Fruit fly (Drosophila melanogaster): ENCODE data around the gene CG46316.

The CG46316 gene

DNA sequence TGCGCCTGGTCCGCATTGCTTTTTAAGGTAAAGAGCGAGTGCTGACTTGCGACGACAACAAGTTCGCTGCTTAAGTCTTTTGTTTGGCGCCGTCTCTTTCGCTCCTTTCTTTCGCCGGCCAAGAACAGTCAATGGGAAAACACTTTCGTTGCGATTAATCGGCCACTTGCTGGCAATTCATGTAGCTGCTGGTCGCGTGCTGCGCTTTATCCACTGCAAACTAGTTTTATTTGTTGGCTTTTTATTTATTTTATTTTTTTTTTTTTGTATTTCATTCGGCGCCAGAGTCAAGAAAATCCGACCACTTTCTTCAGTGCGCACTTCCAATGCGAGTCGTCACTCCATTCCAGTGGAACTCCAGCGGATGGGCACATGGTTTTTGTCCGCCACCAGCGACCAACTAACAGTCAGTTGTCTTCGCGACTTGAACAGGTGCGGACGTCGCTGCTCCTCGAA is at the start of gene CG46316, which contains the start of gene CG13627:
Gene CG46316, plus strand, starts transcription at position 406 of the 456 bp plus-strand sequence.
Gene CG13627, plus strand, starts transcription at position 406 of the 456 bp plus-strand sequence.
- TF ChIP-seq noc (tag; optimal IDR thresholded peaks at IDR 0.05) = no peak

DNA sequence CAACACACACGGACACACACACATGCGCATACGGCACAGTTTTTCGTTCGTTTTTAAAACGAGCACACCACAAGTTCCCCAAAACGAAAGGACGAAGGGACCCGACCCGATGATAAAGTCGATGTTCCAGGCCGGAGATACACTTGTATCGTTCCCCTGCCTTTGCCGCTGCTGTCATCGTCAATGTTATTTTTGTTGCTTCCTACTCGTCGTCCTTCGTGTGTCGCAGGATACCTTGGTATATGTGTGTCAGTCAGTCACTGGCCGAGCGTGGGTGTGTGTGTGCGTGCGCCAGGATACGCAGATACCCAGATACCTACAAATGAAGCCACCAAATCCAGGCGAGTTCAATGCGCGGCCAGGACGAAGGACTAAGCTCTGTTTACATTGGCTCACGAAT is 49.5 kb upstream of the CG46316 start:
- no peak for TF ChIP-seq noc (tag; optimal IDR thresholded peaks at IDR 0.05)

DNA sequence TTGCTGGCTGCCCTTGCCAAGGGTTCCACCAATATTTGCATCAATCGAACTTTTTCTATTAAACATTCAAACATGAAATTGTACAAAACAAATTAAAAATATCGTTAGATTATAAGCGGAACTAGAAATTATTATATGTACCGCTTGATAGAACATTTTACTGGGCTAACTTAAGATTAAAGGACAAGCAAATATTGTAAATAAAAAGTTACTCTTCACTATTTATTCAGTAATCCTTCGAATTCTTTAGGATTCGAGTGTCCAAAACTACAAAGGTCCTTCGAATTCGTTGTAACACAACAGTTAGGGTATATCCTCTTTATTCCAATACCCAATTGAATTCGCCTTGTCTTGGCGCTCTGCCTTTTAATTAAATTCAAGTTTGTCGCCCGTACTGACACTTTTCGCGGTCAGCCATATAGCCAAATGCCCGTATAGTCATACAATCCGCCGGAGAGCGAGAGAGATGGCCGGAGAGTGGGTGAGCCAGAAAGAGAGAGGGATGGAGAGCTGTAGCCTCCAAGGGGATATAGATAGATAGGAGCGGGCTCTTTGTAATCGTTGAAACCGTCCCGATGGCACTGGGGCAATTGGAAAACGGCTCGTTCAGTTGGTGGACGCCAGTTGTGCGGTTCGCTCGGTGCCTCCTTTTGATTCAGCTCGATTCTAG is 44.9 kb upstream of the CG46316 start:
- TF ChIP-seq noc (tag; optimal IDR thresholded peaks at IDR 0.05) = no peak

- TF ChIP-seq noc (tag; optimal IDR thresholded peaks at IDR 0.05) = no peak
Observed at dm6 chr3R:24671662-24672061, 40.9 kb upstream of the CG46316 start.

- TF ChIP-seq noc (tag; optimal IDR thresholded peaks at IDR 0.05) = no peak
Observed at dm6 chr3R:24692863-24693262, 19.7 kb upstream of the CG46316 start.

- no peak for TF ChIP-seq noc (tag; optimal IDR thresholded peaks at IDR 0.05)
Observed at dm6 chr3R:24699309-24699708, 13.3 kb upstream of the CG46316 start.

dm6 chr3R:24717289-24717688 is 4.7 kb downstream of the CG46316 start, which contains the start of gene Polr2L:
Gene Polr2L, plus strand, starts transcription at chr3R:24717511.
- no peak for TF ChIP-seq noc (tag; optimal IDR thresholded peaks at IDR 0.05)

DNA sequence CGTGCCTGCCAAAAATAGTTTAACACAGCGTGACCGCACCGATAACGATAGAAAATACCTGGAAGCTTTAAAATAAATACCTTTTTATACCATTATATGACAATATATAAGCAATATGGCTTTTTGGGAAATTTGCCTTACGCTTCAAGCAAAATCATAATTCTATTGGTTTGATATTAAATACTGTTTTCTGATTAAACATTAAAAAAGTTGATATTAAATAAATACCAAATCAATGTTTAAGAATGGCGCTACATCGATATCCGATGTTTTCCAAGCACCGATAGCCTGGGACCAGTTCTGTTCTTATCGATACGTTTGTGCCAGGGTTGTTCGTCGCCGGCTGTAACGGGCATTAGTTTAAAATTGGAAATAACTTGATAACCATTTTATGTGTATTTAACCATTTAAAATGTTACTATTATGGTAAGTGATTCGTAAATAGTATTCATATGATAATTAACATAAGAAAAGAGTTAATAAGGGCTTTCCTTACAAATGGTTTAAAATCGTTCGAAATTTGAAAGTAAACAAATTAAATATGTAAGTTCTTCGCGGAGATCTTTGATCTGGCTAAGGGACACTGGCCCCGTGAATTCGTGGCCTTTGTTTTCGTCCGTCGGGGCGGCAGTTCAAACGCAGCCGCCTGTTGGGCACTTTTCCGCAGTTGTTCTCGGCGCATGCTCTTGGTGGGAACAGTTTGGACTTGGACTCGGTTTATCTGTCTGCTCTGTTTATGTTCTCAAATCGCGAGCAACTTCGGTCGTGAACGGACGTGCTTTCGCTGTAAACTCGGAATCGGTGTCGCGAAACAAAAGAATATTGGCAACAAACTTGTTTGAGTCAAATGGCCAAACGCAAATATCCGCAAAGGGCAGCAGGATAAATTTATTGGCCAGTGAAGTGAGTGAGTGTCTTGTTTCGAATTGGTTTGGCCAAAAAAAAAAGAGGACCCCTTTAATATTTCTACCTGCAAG is 7.0 kb downstream of the CG46316 start, which contains the start of the genes CG13630 and tok:
Gene CG13630, minus strand, starts transcription at position 51 of the 977 bp plus-strand sequence.
Gene tok, plus strand, starts transcription at position 384 of the 977 bp plus-strand sequence.
- no peak for TF ChIP-seq noc (tag; optimal IDR thresholded peaks at IDR 0.05)

dm6 chr3R:24720459-24721370 is 8.1 kb downstream of the CG46316 start:
- no peak for TF ChIP-seq noc (tag; optimal IDR thresholded peaks at IDR 0.05)

DNA sequence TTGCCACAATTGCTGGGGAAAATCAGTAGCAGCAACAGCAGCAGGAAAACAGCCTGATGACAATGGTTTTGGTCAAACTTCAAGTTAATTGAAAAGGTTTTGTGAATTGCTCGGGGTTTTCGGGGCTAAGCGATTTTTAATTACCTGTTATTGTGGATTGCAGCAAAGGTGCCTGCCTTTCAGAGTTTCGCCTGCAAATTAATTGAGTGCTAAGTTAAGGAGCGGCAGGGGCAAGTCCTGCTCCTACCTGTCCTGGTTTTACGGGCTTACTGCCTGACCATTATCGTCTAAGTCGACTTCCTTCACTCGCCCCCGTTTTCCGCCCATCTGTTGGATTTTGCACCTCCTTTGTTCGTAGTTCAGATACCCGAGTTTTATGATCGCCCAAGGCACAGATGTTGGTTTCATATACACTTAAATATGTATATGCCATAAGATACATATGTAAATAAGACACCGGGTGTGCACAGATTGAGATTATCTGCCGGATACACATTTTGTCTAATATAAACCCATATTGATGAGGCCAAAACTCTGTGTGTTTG is 13.8 kb downstream of the CG46316 start:
- TF ChIP-seq noc (tag; optimal IDR thresholded peaks at IDR 0.05) = no peak

- no peak for TF ChIP-seq noc (tag; optimal IDR thresholded peaks at IDR 0.05)
Observed at dm6 chr3R:24727038-24727437, 14.5 kb downstream of the CG46316 start.

dm6 chr3R:24749055-24749992 is 36.7 kb downstream of the CG46316 start, which contains the start of gene tld:
Gene tld, plus strand, starts transcription at chr3R:24749731.
- TF ChIP-seq noc (tag; optimal IDR thresholded peaks at IDR 0.05) = no peak

DNA sequence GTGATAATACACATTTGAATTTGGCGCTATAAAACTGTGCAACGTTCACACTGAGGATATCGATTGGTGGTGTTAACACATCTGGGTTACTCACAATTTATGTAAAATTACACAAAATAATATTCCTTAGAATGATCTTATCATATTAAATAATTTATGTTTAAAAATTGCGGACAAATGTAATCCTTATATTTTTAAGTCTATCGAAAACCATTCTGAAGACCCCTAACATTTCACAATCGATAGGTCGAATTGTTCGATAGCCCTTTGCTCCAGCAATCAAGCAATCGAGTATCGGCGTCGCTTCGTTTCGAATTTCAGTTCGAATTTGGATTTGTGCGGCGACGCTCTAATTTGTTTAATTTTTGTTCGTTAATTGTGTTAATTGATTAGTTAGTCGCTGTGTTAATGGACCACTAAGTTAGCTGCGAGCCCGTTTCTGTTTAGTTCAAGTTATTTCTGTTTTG is 41.0 kb downstream of the CG46316 start, which contains the start of gene asp:
Gene asp, plus strand, starts transcription at position 289 of the 467 bp plus-strand sequence.
- TF ChIP-seq noc (tag; optimal IDR thresholded peaks at IDR 0.05) = no peak

dm6 chr3R:24764971-24765370 is 52.4 kb downstream of the CG46316 start, which contains the start of gene AstA:
Gene AstA, minus strand, starts transcription at chr3R:24765071.
- TF ChIP-seq noc (tag; optimal IDR thresholded peaks at IDR 0.05) = no peak
